Worm (Caenorhabditis elegans): Measurements from ENCODE around the gene Y49E10.10.
A peak's percentile ranks its signal among the peaks of the same experiment; 100 is the strongest.

The Y49E10.10 gene

ce11 chrIII:12356588-12356987 is 38.7 kb upstream of the Y49E10.10 start:
- TF ChIP-seq gei-17 (GFP tag; optimal IDR thresholded peaks at IDR 0.05) (no peak), nhr-179 (tag; optimal IDR thresholded peaks at IDR 0.05) (no peak), nhr-27 (tag; optimal IDR thresholded peaks at IDR 0.05) (no peak), let-607 (tag; optimal IDR thresholded peaks at IDR 0.05) (no peak), sdz-38 (tag; optimal IDR thresholded peaks at IDR 0.05) (no peak), F52B5.7 (tag; optimal IDR thresholded peaks at IDR 0.05) (no peak)

ce11 chrIII:12358461-12358860 is 36.8 kb upstream of the Y49E10.10 start, which contains the start of gene Y75B8A.32:
TSS of gene Y75B8A.32 (minus strand) at chrIII:12358561.
- TF ChIP-seq mcd-1 (GFP tag; IDR thresholded peaks at IDR 0.05) (no peak), die-1 (tag; optimal IDR thresholded peaks at IDR 0.05) (no peak), Y95B8A.8 (GFP tag; IDR thresholded peaks at IDR 0.05) (no peak), ceh-91 (GFP tag; IDR thresholded peaks at IDR 0.05) (no peak), aptf-2 (GFP tag; conservative IDR thresholded peaks at IDR 0.05) (no peak), B0336.3 (GFP tag; IDR thresholded peaks at IDR 0.05) (no peak), sea-2 (GFP tag; IDR thresholded peaks at IDR 0.05) (no peak)

- no peak for TF ChIP-seq F52B5.7 (tag; optimal IDR thresholded peaks at IDR 0.05)
- no peak for TF ChIP-seq aptf-3 (GFP tag; IDR thresholded peaks at IDR 0.05)
- no peak for TF ChIP-seq hmg-1.2 (GFP tag; IDR thresholded peaks at IDR 0.05)
- no peak for TF ChIP-seq lsy-27 (tag; optimal IDR thresholded peaks at IDR 0.05; ENCODE audit: borderline replicate concordance, insufficient read depth)
- no peak for TF ChIP-seq F22D6.2 (tag; optimal IDR thresholded peaks at IDR 0.05)
- no peak for TF ChIP-seq lin-35 (GFP tag; optimal IDR thresholded peaks at IDR 0.05)
- TF ChIP-seq ztf-22 (GFP tag; optimal IDR thresholded peaks at IDR 0.05), result no peak
- TF ChIP-seq attf-6 (GFP tag; IDR thresholded peaks at IDR 0.05), result no peak
- no peak for TF ChIP-seq somi-1 (GFP tag; optimal IDR thresholded peaks at IDR 0.05)
- no peak for TF ChIP-seq hmg-20 (GFP tag; IDR thresholded peaks at IDR 0.05)
- TF ChIP-seq hlh-12 (tag; optimal IDR thresholded peaks at IDR 0.05), result no peak
- TF ChIP-seq tbp1 (GFP tag; optimal IDR thresholded peaks at IDR 0.05), result no peak
- TF ChIP-seq Y53G8AR.9 (GFP tag; conservative IDR thresholded peaks at IDR 0.05), result no peak
- TF ChIP-seq let-607 (tag; optimal IDR thresholded peaks at IDR 0.05), result no peak
- no peak for TF ChIP-seq unc-62 (GFP tag; optimal IDR thresholded peaks at IDR 0.05)
- no peak for TF ChIP-seq unc-130 (GFP tag; optimal IDR thresholded peaks at IDR 0.05)
- TF ChIP-seq C17E4.6 (GFP tag; IDR thresholded peaks at IDR 0.05), result no peak
- TF ChIP-seq B0261.1 (tag; optimal IDR thresholded peaks at IDR 0.05), result no peak
- TF ChIP-seq Y56A3A.18 (GFP tag; IDR thresholded peaks at IDR 0.05), result no peak
These were observed 36.0 kb upstream of the Y49E10.10 start, which contains the start of gene Y75B8A.34 for ce11 chrIII:12359265-12359664. TSS of gene Y75B8A.34 (plus strand) at chrIII:12359565.

ce11 chrIII:12362942-12363341 is 32.3 kb upstream of the Y49E10.10 start:
- peak; percentile 76 for TF ChIP-seq attf-3 (GFP tag; conservative IDR thresholded peaks at IDR 0.05)

- peak; percentile 74 for TF ChIP-seq attf-3 (GFP tag; conservative IDR thresholded peaks at IDR 0.05)
These were observed 31.7 kb upstream of the Y49E10.10 start for ce11 chrIII:12363545-12363944.

All from whole organism, young adult.